Worm (Caenorhabditis elegans) whole organism, L2 larva: ENCODE results near the gene C23H5.15.

Experiments
- C34F6.9 ChIP-seq: fragments of 150-350 bp; optimal IDR thresholded peaks from 2 replicates; lab custom pipeline; 2014; ENCODE audit warnings: missing biosample characterization, missing genetic modification characterization
- F13H6.1 ChIP-seq: sonication (generic microtip); optimal IDR thresholded peaks from 2 replicates; lab custom pipeline; 2016; ENCODE audit warnings: missing genetic modification characterization, missing compliant biosample characterization
- R02D3.7 ChIP-seq: fragments of 150-350 bp; optimal IDR thresholded peaks from 2 replicates; lab custom pipeline; 2014; ENCODE audit warnings: missing biosample characterization, missing genetic modification characterization
- Y55F3AM.14 ChIP-seq: fragments of 200-800 bp; sonication (Bioruptor generic); optimal IDR thresholded peaks from 2 replicates; lab custom pipeline; 2018; ENCODE audit warnings: mild to moderate bottlenecking, missing genetic modification characterization, missing compliant biosample characterization
- ZK546.5 ChIP-seq: sonication (generic microtip); optimal IDR thresholded peaks from 2 replicates; lab custom pipeline; 2017; ENCODE audit warnings: missing biosample characterization, missing genetic modification characterization
- aly-2 ChIP-seq: fragments of 150-350 bp; optimal IDR thresholded peaks from 2 replicates; lab custom pipeline; 2014; ENCODE audit warnings: missing biosample characterization, missing genetic modification characterization
- ama-1 ChIP-seq: fragments of 150-350 bp; optimal IDR thresholded peaks from 2 replicates; lab custom pipeline; 2018; ENCODE audit warnings: inconsistent platforms
- blmp-1 ChIP-seq: sonication (generic microtip); optimal IDR thresholded peaks from 2 replicates; lab custom pipeline; 2017; ENCODE audit warnings: missing genetic modification characterization, mild to moderate bottlenecking, missing compliant biosample characterization, antibody characterized with exemption, moderate library complexity; ENCODE audit not compliant: insufficient read depth
- ceh-16 ChIP-seq: fragments of 150-350 bp; optimal IDR thresholded peaks from 2 replicates; lab custom pipeline; 2014; ENCODE audit warnings: missing biosample characterization, missing genetic modification characterization
- crh-2 ChIP-seq: sonication (generic microtip); optimal IDR thresholded peaks from 2 replicates; lab custom pipeline; 2017; ENCODE audit warnings: missing biosample characterization, missing genetic modification characterization
- egl-27 ChIP-seq: sonication (generic microtip); optimal IDR thresholded peaks from 3 replicates; lab custom pipeline; 2017; ENCODE audit warnings: missing biosample characterization, missing genetic modification reagents, missing genetic modification characterization
- elt-3 ChIP-seq: sonication (generic microtip); optimal IDR thresholded peaks from 2 replicates; lab custom pipeline; 2017; ENCODE audit warnings: missing biosample characterization, missing genetic modification characterization
- fos-1 ChIP-seq: fragments of 150-350 bp; optimal IDR thresholded peaks from 2 replicates; lab custom pipeline; 2014; ENCODE audit warnings: missing biosample characterization, missing genetic modification characterization
- gmeb-1 ChIP-seq: fragments of 150-350 bp; optimal IDR thresholded peaks from 2 replicates; lab custom pipeline; 2014; ENCODE audit warnings: missing biosample characterization, missing genetic modification characterization
- lin-11 ChIP-seq: fragments of 150-350 bp; sonication (generic microtip); optimal IDR thresholded peaks from 2 replicates; lab custom pipeline; 2014; ENCODE audit warnings: missing biosample characterization, missing genetic modification characterization, inconsistent platforms, mixed read lengths
- lin-13 ChIP-seq: fragments of 150-350 bp; optimal IDR thresholded peaks from 2 replicates; lab custom pipeline; 2014; ENCODE audit warnings: missing biosample characterization, missing genetic modification reagents, missing genetic modification characterization
- lin-39 ChIP-seq: fragments of 150-350 bp; optimal IDR thresholded peaks from 2 replicates; lab custom pipeline; 2014; ENCODE audit warnings: missing biosample characterization, missing genetic modification reagents, missing genetic modification characterization
- lsy-2 ChIP-seq, 2 experiments: fragments of 150-350 bp in 1 of 2; sonication (generic microtip) in 1 of 2; optimal IDR thresholded peaks; 2 replicates each; lab custom pipeline; 2014 to 2017; ENCODE audit warnings: missing biosample characterization in 2 of 2, missing genetic modification characterization in 2 of 2
- mab-5 ChIP-seq: fragments of 150-350 bp; optimal IDR thresholded peaks from 2 replicates; lab custom pipeline; 2014; ENCODE audit warnings: missing biosample characterization, missing genetic modification characterization
- mbf-1 ChIP-seq: sonication (generic microtip); optimal IDR thresholded peaks from 2 replicates; lab custom pipeline; 2017; ENCODE audit warnings: missing biosample characterization, missing genetic modification characterization
- mdl-1 ChIP-seq, 2 experiments: fragments of 150-350 bp in 1 of 2; sonication (generic microtip) in 1 of 2; optimal IDR thresholded peaks; 2 replicates each; lab custom pipeline; 2017; ENCODE audit warnings: missing biosample characterization in 2 of 2, missing genetic modification characterization in 2 of 2
- nhr-12 ChIP-seq: fragments of 150-350 bp; optimal IDR thresholded peaks from 2 replicates; lab custom pipeline; 2014; ENCODE audit warnings: missing biosample characterization, missing genetic modification characterization
- nhr-129 ChIP-seq: fragments of 150-350 bp; optimal IDR thresholded peaks from 2 replicates; lab custom pipeline; 2014; ENCODE audit warnings: missing biosample characterization, missing genetic modification characterization
- nhr-21 ChIP-seq: fragments of 150-350 bp; optimal IDR thresholded peaks from 2 replicates; lab custom pipeline; 2014; ENCODE audit warnings: missing biosample characterization, missing genetic modification characterization
- nhr-23 ChIP-seq: fragments of 150-350 bp; optimal IDR thresholded peaks from 2 replicates; lab custom pipeline; 2014; ENCODE audit warnings: missing biosample characterization, missing genetic modification reagents, missing genetic modification characterization
- nhr-237 ChIP-seq: fragments of 150-350 bp; optimal IDR thresholded peaks from 2 replicates; lab custom pipeline; 2014; ENCODE audit warnings: missing biosample characterization, missing genetic modification characterization
- nhr-25 ChIP-seq: fragments of 150-350 bp; sonication (generic microtip); optimal IDR thresholded peaks from 3 replicates; lab custom pipeline; 2014; ENCODE audit warnings: missing biosample characterization, missing genetic modification characterization
- nhr-77 ChIP-seq: fragments of 150-350 bp; optimal IDR thresholded peaks from 2 replicates; lab custom pipeline; 2014; ENCODE audit warnings: missing biosample characterization, missing genetic modification characterization
- peb-1 ChIP-seq: fragments of 150-350 bp; optimal IDR thresholded peaks from 2 replicates; lab custom pipeline; 2014; ENCODE audit warnings: missing biosample characterization, missing genetic modification characterization
- sem-4 ChIP-seq: fragments of 150-350 bp; optimal IDR thresholded peaks from 2 replicates; lab custom pipeline; 2014; ENCODE audit warnings: missing biosample characterization, missing genetic modification reagents, missing genetic modification characterization
- sma-3 ChIP-seq: sonication (generic microtip); optimal IDR thresholded peaks from 2 replicates; lab custom pipeline; 2016; ENCODE audit warnings: missing genetic modification reagents, missing genetic modification characterization, missing compliant biosample characterization
- unc-39 ChIP-seq: fragments of 150-350 bp; optimal IDR thresholded peaks from 2 replicates; lab custom pipeline; 2014; ENCODE audit warnings: missing biosample characterization, missing genetic modification characterization
- unc-55 ChIP-seq: fragments of 150-350 bp; sonication (generic microtip); optimal IDR thresholded peaks from 3 replicates; lab custom pipeline; 2014; ENCODE audit warnings: missing biosample characterization, missing genetic modification reagents, missing genetic modification characterization
- unc-62 ChIP-seq: fragments of 150-350 bp; optimal IDR thresholded peaks from 2 replicates; lab custom pipeline; 2014; ENCODE audit warnings: missing biosample characterization, missing genetic modification reagents, missing genetic modification characterization
- zag-1 ChIP-seq: fragments of 150-350 bp; optimal IDR thresholded peaks from 2 replicates; lab custom pipeline; 2014; ENCODE audit warnings: missing biosample characterization, missing genetic modification characterization
- ztf-1 ChIP-seq: fragments of 200-800 bp; sonication (Bioruptor generic); conservative IDR thresholded peaks from 2 replicates; pipeline ENCODE4 v1.3.6; 2022; ENCODE audit warnings: missing genetic modification characterization, missing compliant biosample characterization
- ztf-11 ChIP-seq: sonication (generic microtip); optimal IDR thresholded peaks from 2 replicates; lab custom pipeline; 2017; ENCODE audit warnings: missing biosample characterization, missing genetic modification characterization
- ztf-4 ChIP-seq: fragments of 150-350 bp; optimal IDR thresholded peaks from 2 replicates; lab custom pipeline; 2014; ENCODE audit warnings: missing biosample characterization, missing genetic modification characterization

The C23H5.15 gene

ce11 chrIV:2083146-2083545 is 19.5 kb downstream of the C23H5.15 start:
- TF ChIP-seq nhr-237 (tag; lab: Kevin White, UChicago): no peak
- peak; percentile 48 for TF ChIP-seq sma-3
- peak; percentile 49 for TF ChIP-seq nhr-129 (tag; lab: Kevin White, UChicago)
- no peak for TF ChIP-seq egl-27 (tag; lab: Kevin White, UChicago)
- TF ChIP-seq blmp-1: peak; percentile 34
- TF ChIP-seq nhr-21 (tag; lab: Kevin White, UChicago): peak; percentile 12
- peak; percentile 58 for TF ChIP-seq nhr-25 (tag; lab: Kevin White, UChicago)

ce11 chrIV:2080340-2080739 is 22.4 kb downstream of the C23H5.15 start:
- TF ChIP-seq ztf-1 (GFP tag; lab: Robert Waterston, UW) (no peak), nhr-23 (tag; lab: Kevin White, UChicago) (no peak), unc-55 (GFP tag; lab: Kevin White, UChicago) (no peak), aly-2 (no peak)
- TF ChIP-seq, all 48 proteins: peak for 0

- TF ChIP-seq nhr-129 (tag; lab: Kevin White, UChicago): no peak
- no peak for TF ChIP-seq ceh-16
- TF ChIP-seq crh-2 (tag; lab: Kevin White, UChicago): no peak
- TF ChIP-seq lsy-2 (tag; optimal IDR thresholded peaks at IDR 0.05; lab: Kevin White, UChicago): peak in 1 of 2 experiments; percentile 10
Measured at ce11 chrIV:2077159-2077835, 25.4 kb downstream of the C23H5.15 start.

DNA sequence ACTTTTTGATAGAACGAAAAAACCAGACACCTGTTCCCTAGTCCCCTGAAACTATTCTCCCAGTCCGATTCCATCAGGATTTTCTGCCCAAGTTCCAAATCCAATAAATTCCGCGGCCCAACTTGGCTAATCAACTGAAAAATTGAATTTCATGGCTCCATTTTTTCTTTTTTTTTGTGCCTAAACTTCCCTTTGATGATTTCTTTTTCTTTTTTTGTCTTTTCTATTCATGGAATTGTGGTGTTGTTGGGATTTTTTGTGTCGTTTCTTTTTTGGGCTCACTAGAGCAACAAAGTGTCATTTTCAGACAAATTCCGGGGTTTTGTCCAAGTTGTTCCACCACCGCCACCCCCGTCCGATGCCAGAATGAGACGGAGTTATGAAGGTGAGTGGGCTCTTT is 36.8 kb downstream of the C23H5.15 start, which contains the start of gene arrd-26:
TSS of gene arrd-26 (plus strand) at position 301 of the 400 bp plus-strand sequence.
- no peak for TF ChIP-seq aly-2
- TF ChIP-seq zag-1 (tag; lab: Kevin White, UChicago): no peak
- no peak for TF ChIP-seq fos-1
- TF ChIP-seq lin-11 (tag; lab: Kevin White, UChicago): no peak
- no peak for TF ChIP-seq ztf-1 (GFP tag; lab: Robert Waterston, UW)
- TF ChIP-seq mbf-1: no peak
- TF ChIP-seq gmeb-1 (tag; lab: Kevin White, UChicago): no peak
- TF ChIP-seq F13H6.1 (tag; lab: Kevin White, UChicago): no peak
- TF ChIP-seq nhr-21 (tag; lab: Kevin White, UChicago): no peak
- no peak for TF ChIP-seq nhr-129 (tag; lab: Kevin White, UChicago)
- TF ChIP-seq lin-13 (GFP tag; lab: Kevin White, UChicago): no peak

- TF ChIP-seq unc-55 (GFP tag; lab: Kevin White, UChicago) (no peak), gmeb-1 (tag; lab: Kevin White, UChicago) (no peak)
Measured at ce11 chrIV:2059011-2059410, 43.7 kb downstream of the C23H5.15 start, which contains the start of gene R05C11.2. R05C11.2 (minus strand) TSS chrIV:2059111.

DNA sequence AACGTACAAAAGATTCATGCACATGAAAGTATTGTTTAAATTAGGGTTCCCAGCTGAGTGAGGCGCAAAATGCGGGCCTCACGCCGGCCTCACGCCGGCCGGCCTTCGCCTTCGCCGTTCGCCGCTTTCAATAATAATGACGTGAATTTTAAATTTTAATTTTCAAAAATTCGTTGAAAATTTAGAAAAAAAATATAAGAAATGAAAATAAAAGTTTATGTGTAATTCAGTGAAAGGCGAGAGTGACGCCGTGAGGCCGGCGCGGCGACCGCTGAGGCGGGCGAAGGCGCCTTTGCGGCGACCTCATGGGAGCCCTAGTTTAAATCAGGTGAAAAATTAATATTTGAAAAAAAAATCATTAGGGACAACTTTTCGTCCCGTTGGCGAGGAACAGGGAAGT is 45.2 kb downstream of the C23H5.15 start:
- no peak for TF ChIP-seq nhr-77 (tag; lab: Kevin White, UChicago)
- TF ChIP-seq, all 48 proteins: peak for 0

DNA sequence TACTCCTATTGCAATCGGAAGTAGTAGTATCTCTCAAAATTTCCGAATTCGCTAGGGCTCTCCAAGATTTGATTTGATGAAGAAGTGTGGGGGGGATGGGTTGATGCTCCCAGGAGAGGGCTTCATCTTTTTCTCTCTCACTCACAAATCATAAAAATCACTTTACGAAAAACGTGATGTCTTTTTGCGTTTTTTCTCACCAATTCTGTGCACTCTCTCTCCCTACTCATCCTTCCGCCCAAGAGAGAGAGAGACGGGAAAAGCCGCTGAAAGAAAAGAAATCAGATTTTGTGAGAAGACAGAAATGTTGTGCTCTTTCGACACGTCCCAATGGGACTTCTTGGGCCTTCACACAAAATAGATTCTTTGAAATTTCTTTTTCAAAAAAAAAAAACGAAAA is 49.1 kb downstream of the C23H5.15 start:
- TF ChIP-seq nhr-77 (tag; lab: Kevin White, UChicago): no peak
- no peak for TF ChIP-seq elt-3
- TF ChIP-seq lin-39: no peak
- TF ChIP-seq sma-3: no peak
- TF ChIP-seq Y55F3AM.14: no peak
- no peak for TF ChIP-seq R02D3.7
- no peak for TF ChIP-seq peb-1 (tag; lab: Kevin White, UChicago)
- no peak for TF ChIP-seq ZK546.5 (tag; lab: Kevin White, UChicago)
- TF ChIP-seq fos-1: no peak
- no peak for TF ChIP-seq ztf-4 (tag; lab: Kevin White, UChicago)
- no peak for TF ChIP-seq zag-1 (tag; lab: Kevin White, UChicago)
- TF ChIP-seq blmp-1: no peak
- TF ChIP-seq lin-11 (tag; lab: Kevin White, UChicago): no peak
- no peak for TF ChIP-seq nhr-12 (tag; lab: Kevin White, UChicago)
- no peak for TF ChIP-seq ama-1 (lab: Kevin White, UChicago)
- TF ChIP-seq ceh-16: no peak
- TF ChIP-seq crh-2 (tag; lab: Kevin White, UChicago): peak; percentile 28
- TF ChIP-seq unc-39 (tag; lab: Kevin White, UChicago): no peak
- TF ChIP-seq aly-2: no peak
- TF ChIP-seq ztf-11 (tag; lab: Kevin White, UChicago): no peak
- TF ChIP-seq lsy-2 (tag; optimal IDR thresholded peaks at IDR 0.05; lab: Kevin White, UChicago): peak in 1 of 2 experiments; percentile 63
- peak; percentile 54 for TF ChIP-seq mab-5 (tag; lab: Kevin White, UChicago)
- peak; percentile 60 for TF ChIP-seq C34F6.9
- no peak for TF ChIP-seq nhr-21 (tag; lab: Kevin White, UChicago)
- peak; percentile 21 for TF ChIP-seq sem-4 (tag; lab: Kevin White, UChicago)
- no peak for TF ChIP-seq mdl-1 (tag; optimal IDR thresholded peaks at IDR 0.05; lab: Kevin White, UChicago)
- no peak for TF ChIP-seq unc-62 (GFP tag; lab: Kevin White, UChicago)
- no peak for TF ChIP-seq ztf-1 (GFP tag; lab: Robert Waterston, UW)
